Fruit fly (Drosophila melanogaster): Measurements from ENCODE around the gene CG32944.

Gene CG32944

dm6 chr3R:4359625-4360024, 59.8 kb downstream of the CG32944 start, which contains the start of gene CG1090:
TSS of gene CG1090 (plus strand) at chr3R:4359883.
- TF ChIP-seq CG32121 (GFP tag; IDR thresholded peaks at IDR 0.05) (no peak), Ets98B (GFP tag; IDR thresholded peaks at IDR 0.05) (no peak), CG8301 (tag; optimal IDR thresholded peaks at IDR 0.05) (no peak), CG14655 (GFP tag; optimal IDR thresholded peaks at IDR 0.05) (no peak), rn (GFP tag; IDR thresholded peaks at IDR 0.05) (no peak)
